Fruit fly (Drosophila melanogaster): ENCODE measurements around the gene CG9192.

The CG9192 gene

DNA sequence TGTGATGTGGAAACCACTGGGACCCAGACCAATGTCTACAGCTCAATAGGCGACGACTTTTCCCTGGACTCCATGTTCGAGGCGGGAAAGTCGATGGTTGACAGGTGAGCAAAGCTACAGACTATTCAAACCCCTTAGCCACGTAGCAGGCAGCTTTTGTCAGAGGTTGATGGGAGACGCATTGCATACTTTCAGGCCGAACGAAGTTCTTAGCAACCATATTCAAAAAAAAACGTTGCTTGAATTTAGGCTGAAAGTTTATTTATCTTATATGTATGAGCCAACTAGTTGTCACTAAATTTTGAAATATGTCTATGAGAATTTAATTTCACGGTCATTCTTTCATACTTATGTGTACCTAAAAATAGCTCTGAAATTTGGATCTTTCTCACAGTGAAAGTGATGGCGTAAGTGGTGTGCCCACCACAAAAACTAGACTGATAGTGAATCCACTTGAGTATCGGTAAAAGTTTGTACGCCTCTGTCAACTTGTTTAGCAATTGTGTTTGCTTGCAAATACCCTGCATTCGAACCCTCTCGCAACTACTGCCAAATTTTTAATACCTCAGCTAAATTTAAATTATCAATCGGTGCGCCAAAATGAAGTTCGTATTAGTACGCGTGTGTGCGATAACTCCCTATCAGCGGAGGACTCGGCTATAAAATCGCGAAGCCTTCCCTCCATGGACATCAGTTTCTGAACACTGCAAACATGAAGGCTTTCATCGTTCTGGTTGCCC is 31.3 kb downstream of the CG9192 start, which contains the start of gene LysB (continued):
- TF ChIP-seq knrl (GFP tag; IDR thresholded peaks at IDR 0.05; ENCODE audit: partially characterized antibody): no peak
- no peak for TF ChIP-seq gsb (GFP tag; IDR thresholded peaks at IDR 0.05)
- no peak for TF ChIP-seq CG9215 (GFP tag; IDR thresholded peaks at IDR 0.05)
- peak; percentile 27; the same call in 1 of the 2 replicates for TF ChIP-seq MBD-R2 (GFP tag; IDR thresholded peaks at IDR 0.05)
- TF ChIP-seq CG30403 (GFP tag; optimal IDR thresholded peaks at IDR 0.05): no peak
- TF ChIP-seq chif (GFP tag; optimal IDR thresholded peaks at IDR 0.05): peak in 1 of 2 experiments; percentile 14
- no peak for TF ChIP-seq CG11695 (GFP tag; IDR thresholded peaks at IDR 0.05)
- TF ChIP-seq gcm (GFP tag; optimal IDR thresholded peaks at IDR 0.05): no peak
- no peak for TF ChIP-seq fu2 (GFP tag; optimal IDR thresholded peaks at IDR 0.05)
- TF ChIP-seq CG18011 (GFP tag; optimal IDR thresholded peaks at IDR 0.05): peak; percentile 99
- TF ChIP-seq CG8089 (GFP tag; optimal IDR thresholded peaks at IDR 0.05): no peak
- TF ChIP-seq h (optimal IDR thresholded peaks at IDR 0.05): no peak
- no peak for TF ChIP-seq usp (GFP tag; optimal IDR thresholded peaks at IDR 0.05)
- TF ChIP-seq E2f2 (GFP tag; IDR thresholded peaks at IDR 0.05): peak; percentile 66
- no peak for TF ChIP-seq gem (tag; optimal IDR thresholded peaks at IDR 0.05)
- no peak for TF ChIP-seq sob (GFP tag; IDR thresholded peaks at IDR 0.05)
- TF ChIP-seq CG17361 (GFP tag; IDR thresholded peaks at IDR 0.05): 0 out of 3 replicates have a peak, but pooled peaks have one; percentile 16
- no peak for TF ChIP-seq CG34224 (GFP tag; IDR thresholded peaks at IDR 0.05; ENCODE audit: partially characterized antibody)
- no peak for TF ChIP-seq ewg (GFP tag; optimal IDR thresholded peaks at IDR 0.05)
- TF ChIP-seq CG10147 (GFP tag; optimal IDR thresholded peaks at IDR 0.05): no peak
- TF ChIP-seq Side (GFP tag; optimal IDR thresholded peaks at IDR 0.05): no peak
- TF ChIP-seq CTCF (GFP tag; optimal IDR thresholded peaks at IDR 0.05): peak; percentile 13
- no peak for TF ChIP-seq NFAT (GFP tag; IDR thresholded peaks at IDR 0.05)
- no peak for TF ChIP-seq Fer3 (tag; optimal IDR thresholded peaks at IDR 0.05)
- no peak for TF ChIP-seq CG3838 (GFP tag; optimal IDR thresholded peaks at IDR 0.05)
- TF ChIP-seq CoRest (tag; optimal IDR thresholded peaks at IDR 0.05): peak; percentile 21
- TF ChIP-seq H15 (GFP tag; IDR thresholded peaks at IDR 0.05): no peak

DNA sequence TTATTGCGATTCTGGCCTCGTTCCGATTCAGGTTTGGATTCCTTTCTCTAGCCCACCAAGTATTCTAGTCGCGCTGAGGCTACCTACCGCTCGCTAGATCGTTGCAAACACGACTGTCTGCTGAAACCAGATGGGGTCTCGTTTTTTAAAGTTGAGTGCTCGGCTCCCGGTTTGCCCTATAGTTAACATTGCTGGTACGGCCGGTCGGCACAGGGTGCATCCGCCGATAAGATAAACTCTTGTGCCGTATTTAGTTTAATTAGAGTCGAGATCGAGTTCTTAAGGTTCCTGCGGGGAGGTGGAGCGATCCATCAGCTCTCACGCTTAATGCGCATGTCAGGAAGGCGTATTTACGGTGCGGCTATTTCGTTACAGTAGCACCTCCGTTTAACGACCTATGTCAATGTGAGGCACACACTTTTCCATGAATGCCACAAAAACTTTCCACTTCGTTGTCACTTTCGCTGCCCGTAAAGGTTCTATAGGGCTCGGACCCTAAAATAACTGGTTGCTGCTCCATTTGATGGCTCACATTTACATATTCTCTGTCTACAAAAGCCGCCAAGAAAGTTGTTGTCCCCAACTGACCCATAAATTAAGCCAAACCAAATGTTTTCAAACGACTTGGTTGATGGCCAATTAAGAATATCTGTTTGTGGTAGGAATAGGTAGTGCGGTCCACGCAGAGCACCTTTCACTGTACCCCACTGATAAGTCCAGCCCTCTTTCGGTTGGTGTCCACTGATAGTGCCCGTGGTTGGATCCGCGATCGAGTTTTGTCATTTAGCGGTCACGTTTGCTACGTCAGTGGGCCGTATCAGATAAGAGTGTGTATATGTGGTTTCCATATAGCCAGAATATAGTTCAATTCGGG is 33.2 kb downstream of the CG9192 start, which contains the start of gene CG9119:
TSS of gene CG9119 (minus strand) at position 122 of the 874 bp plus-strand sequence.
- TF ChIP-seq Awh (GFP tag; IDR thresholded peaks at IDR 0.05): 0 out of 2 replicates have a peak, but pooled peaks have one; percentile 40
- no peak; the same call in 2 of the 3 replicates for TF ChIP-seq sr (GFP tag; IDR thresholded peaks at IDR 0.05)
- peak; percentile 36 for TF ChIP-seq CG1602 (GFP tag; optimal IDR thresholded peaks at IDR 0.05)
- TF ChIP-seq odd (GFP tag; optimal IDR thresholded peaks at IDR 0.05): peak; percentile 67
- peak; percentile 39 for TF ChIP-seq CG15601 (tag; optimal IDR thresholded peaks at IDR 0.05)
- no peak for TF ChIP-seq D (optimal IDR thresholded peaks at IDR 0.05)
- peak; percentile 48 for TF ChIP-seq D (GFP tag; optimal IDR thresholded peaks at IDR 0.05)
- TF ChIP-seq gem (tag; optimal IDR thresholded peaks at IDR 0.05): peak; percentile 74
- TF ChIP-seq Dp (GFP tag; optimal IDR thresholded peaks at IDR 0.05): no peak
- TF ChIP-seq CG18764 (GFP tag; optimal IDR thresholded peaks at IDR 0.05): no peak
- TF ChIP-seq Hey (tag; optimal IDR thresholded peaks at IDR 0.05): no peak
- peak; percentile 2 for TF ChIP-seq eyg (GFP tag; optimal IDR thresholded peaks at IDR 0.05)
- peak; percentile 27 for TF ChIP-seq sd (tag; optimal IDR thresholded peaks at IDR 0.05)
- no peak for TF ChIP-seq Oaz (GFP tag; IDR thresholded peaks at IDR 0.05)
- peak; percentile 42 to 66 for TF ChIP-seq Pdp1 (GFP tag; optimal IDR thresholded peaks at IDR 0.05)
- TF ChIP-seq fd96Cb (tag; optimal IDR thresholded peaks at IDR 0.05): peak; percentile 48
- TF ChIP-seq NK7.1 (GFP tag; optimal IDR thresholded peaks at IDR 0.05): no peak
- no peak for TF ChIP-seq CG2116 (GFP tag; optimal IDR thresholded peaks at IDR 0.05)
- TF ChIP-seq twi (tag; optimal IDR thresholded peaks at IDR 0.05): peak; percentile 51
- TF ChIP-seq NC2β (GFP tag; optimal IDR thresholded peaks at IDR 0.05): peak; percentile 27
- peak; percentile 39; the same call in 1 of the 2 replicates for TF ChIP-seq Lim3 (GFP tag; IDR thresholded peaks at IDR 0.05)
- peak; percentile 68 for TF ChIP-seq CG8924 (tag; optimal IDR thresholded peaks at IDR 0.05)
- no peak for TF ChIP-seq hth (optimal IDR thresholded peaks at IDR 0.05)
- TF ChIP-seq Elba2 (GFP tag; optimal IDR thresholded peaks at IDR 0.05): no peak

Measured in whole organism, embryonic.